2 worm cellular contexts compared by ENCODE assay signal in the genomic region with DNA sequence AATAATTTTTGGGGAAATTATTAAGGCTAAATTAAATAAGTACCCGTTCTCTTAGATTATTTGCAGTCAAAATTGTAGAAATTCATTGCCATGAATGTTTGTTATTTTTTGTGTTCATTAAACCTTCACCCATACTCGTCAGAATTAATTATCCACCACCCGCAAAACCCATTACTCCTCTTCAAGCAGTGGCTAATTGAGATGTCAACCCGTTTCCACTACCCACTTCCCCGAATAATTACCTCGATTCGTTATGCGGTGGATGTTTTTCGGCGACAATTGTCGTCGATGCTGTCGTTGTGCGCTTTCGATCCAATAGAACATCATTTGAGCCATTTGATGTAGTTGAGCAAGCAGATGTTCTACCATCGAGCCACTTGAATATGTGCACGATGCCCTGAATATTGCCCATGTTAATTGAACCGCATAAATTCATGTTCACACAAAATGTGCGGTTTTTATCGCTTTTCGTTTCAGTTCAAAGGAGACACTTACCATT.
A peak's percentile ranks its signal among the peaks of the same experiment; 100 is the strongest.
TF ChIP-seq lines count a peak whose summit lies in the region.

No protein-coding gene starts in this region.

TF ChIP-seq in whole organism, late embryonic, 69 proteins besides CTCF, POLR2A, EP300 and RAD21:
- TF ChIP-seq ztf-16 (tag; optimal IDR thresholded peaks at IDR 0.05; lab: Kevin White, UChicago) (no peak), ceh-31 (tag; optimal IDR thresholded peaks at IDR 0.05; lab: Kevin White, UChicago) (peak; percentile 33), unc-42 (tag; optimal IDR thresholded peaks at IDR 0.05; lab: Kevin White, UChicago) (peak; percentile 77)

TF ChIP-seq in whole organism, mixed stage, embryonic, 35 proteins besides CTCF, POLR2A, EP300 and RAD21:
- TF ChIP-seq ces-1 (GFP tag; optimal IDR thresholded peaks at IDR 0.05; lab: Kevin White, UChicago), result peak; percentile 88
- no peak for TF ChIP-seq ceh-39 (tag; optimal IDR thresholded peaks at IDR 0.05; lab: Kevin White, UChicago)
- peak; percentile 55 for TF ChIP-seq ceh-43 (GFP tag; optimal IDR thresholded peaks at IDR 0.05; lab: Kevin White, UChicago)
- no peak for TF ChIP-seq lin-32 (GFP tag; optimal IDR thresholded peaks at IDR 0.05; lab: Kevin White, UChicago)
